Worm (Caenorhabditis elegans) whole organism, midembryonic: Measurements from ENCODE around the gene K11H12.1.

ENCODE experiments used
- T22C8.4 ChIP-seq: fragments of 200-800 bp; sonication (Bioruptor generic); IDR thresholded peaks from 2 replicates; pipeline ENCODE4 v1.3.6; 2022; ENCODE audit warnings: missing genetic modification characterization, missing compliant biosample characterization
- cog-1 ChIP-seq: sonication (generic microtip); optimal IDR thresholded peaks from 2 replicates; lab custom pipeline; 2016; ENCODE audit warnings: missing genetic modification characterization, missing compliant biosample characterization
- flt-1 ChIP-seq: fragments of 200-800 bp; sonication (Bioruptor generic); IDR thresholded peaks from 2 replicates; pipeline ENCODE4 v1.3.6; 2022; ENCODE audit warnings: missing genetic modification characterization, missing compliant biosample characterization
- klf-2 ChIP-seq: fragments of 200-800 bp; sonication (Bioruptor generic); conservative IDR thresholded peaks from 2 replicates; pipeline ENCODE4 v1.3.6; 2022; ENCODE audit warnings: missing genetic modification reagents, missing genetic modification characterization, missing compliant biosample characterization
- med-1 ChIP-seq: sonication (generic microtip); optimal IDR thresholded peaks from 2 replicates; lab custom pipeline; 2017; ENCODE audit warnings: missing genetic modification characterization, mild to moderate bottlenecking, missing compliant biosample characterization, antibody characterized with exemption, missing genetic modification reagents; ENCODE audit not compliant: insufficient read depth
- ref-1 ChIP-seq: fragments of 200-800 bp; sonication (Bioruptor generic); conservative IDR thresholded peaks from 2 replicates; pipeline ENCODE4 v1.3.6; 2022; ENCODE audit warnings: missing genetic modification reagents, missing genetic modification characterization, missing compliant biosample characterization
- tab-1 ChIP-seq: fragments of 200-800 bp; sonication (Bioruptor generic); IDR thresholded peaks from 2 replicates; pipeline ENCODE4 v1.3.6; 2022; ENCODE audit warnings: missing genetic modification characterization, missing compliant biosample characterization
- ztf-23 ChIP-seq: fragments of 200-800 bp; sonication (Bioruptor generic); IDR thresholded peaks from 2 replicates; pipeline ENCODE4 v1.3.6; 2022; ENCODE audit warnings: missing genetic modification reagents, missing genetic modification characterization, missing compliant biosample characterization
- ztf-29 ChIP-seq: fragments of 200-800 bp; sonication (Bioruptor generic); IDR thresholded peaks from 2 replicates; pipeline ENCODE4 v1.3.6; 2022; ENCODE audit warnings: missing genetic modification reagents, missing genetic modification characterization, missing compliant biosample characterization

Gene K11H12.1

ce11 chrIV:653138-653848 is at the start of gene K11H12.1:
Gene K11H12.1 (minus strand): TSS chrIV:653421.
- TF ChIP-seq T22C8.4 (no peak), ref-1 (GFP tag; lab: Robert Waterston, UW) (no peak), ztf-23 (GFP tag; lab: Robert Waterston, UW) (no peak), tab-1 (GFP tag; lab: Robert Waterston, UW) (no peak), flt-1 (no peak), cog-1 (tag; lab: Kevin White, UChicago) (no peak), klf-2 (GFP tag; lab: Robert Waterston, UW) (no peak), ztf-29 (GFP tag; lab: Robert Waterston, UW) (no peak), med-1 (GFP tag; lab: Kevin White, UChicago) (no peak)

ce11 chrIV:698304-698703 is 45.1 kb upstream of the K11H12.1 start, which contains the start of gene Y55F3C.17:
Gene Y55F3C.17 (minus strand): TSS chrIV:698404.
- TF ChIP-seq T22C8.4: no peak
- TF ChIP-seq klf-2 (GFP tag; lab: Robert Waterston, UW): no peak
- no peak for TF ChIP-seq med-1 (GFP tag; lab: Kevin White, UChicago)
- no peak for TF ChIP-seq ztf-29 (GFP tag; lab: Robert Waterston, UW)
- no peak for TF ChIP-seq cog-1 (tag; lab: Kevin White, UChicago)
- no peak for TF ChIP-seq ztf-23 (GFP tag; lab: Robert Waterston, UW)
- no peak for TF ChIP-seq flt-1
- TF ChIP-seq ref-1 (GFP tag; lab: Robert Waterston, UW): no peak
- no peak for TF ChIP-seq tab-1 (GFP tag; lab: Robert Waterston, UW)

- TF ChIP-seq ref-1 (GFP tag; lab: Robert Waterston, UW) (no peak), flt-1 (no peak), med-1 (GFP tag; lab: Kevin White, UChicago) (no peak), ztf-29 (GFP tag; lab: Robert Waterston, UW) (no peak), cog-1 (tag; lab: Kevin White, UChicago) (no peak), T22C8.4 (no peak), tab-1 (GFP tag; lab: Robert Waterston, UW) (no peak), ztf-23 (GFP tag; lab: Robert Waterston, UW) (no peak), klf-2 (GFP tag; lab: Robert Waterston, UW) (no peak)
Measured at ce11 chrIV:684748-685147, 31.5 kb upstream of the K11H12.1 start.

- TF ChIP-seq flt-1: no peak
- TF ChIP-seq ztf-23 (GFP tag; lab: Robert Waterston, UW): no peak
- TF ChIP-seq klf-2 (GFP tag; lab: Robert Waterston, UW): no peak
- no peak for TF ChIP-seq ztf-29 (GFP tag; lab: Robert Waterston, UW)
- no peak for TF ChIP-seq med-1 (GFP tag; lab: Kevin White, UChicago)
- TF ChIP-seq ref-1 (GFP tag; lab: Robert Waterston, UW): no peak
- no peak for TF ChIP-seq cog-1 (tag; lab: Kevin White, UChicago)
- TF ChIP-seq T22C8.4: no peak
- TF ChIP-seq tab-1 (GFP tag; lab: Robert Waterston, UW): no peak
Measured at ce11 chrIV:684197-684596, 31.0 kb upstream of the K11H12.1 start, which contains the start of gene cutl-28. Gene cutl-28 (plus strand): TSS chrIV:684497.

ce11 chrIV:682726-683340 is 29.6 kb upstream of the K11H12.1 start:
- TF ChIP-seq ztf-29 (GFP tag; lab: Robert Waterston, UW): peak; percentile 79
- peak; percentile 53 for TF ChIP-seq med-1 (GFP tag; lab: Kevin White, UChicago)
- peak; percentile 89 for TF ChIP-seq ztf-23 (GFP tag; lab: Robert Waterston, UW)
- TF ChIP-seq ref-1 (GFP tag; lab: Robert Waterston, UW): peak; percentile 75
- peak; percentile 94 for TF ChIP-seq flt-1
- peak; percentile 86 for TF ChIP-seq tab-1 (GFP tag; lab: Robert Waterston, UW)
- TF ChIP-seq cog-1 (tag; lab: Kevin White, UChicago): peak; percentile 40
- TF ChIP-seq klf-2 (GFP tag; lab: Robert Waterston, UW): peak; percentile 88
- TF ChIP-seq T22C8.4: peak; percentile 79

ce11 chrIV:676280-676679 is 23.1 kb upstream of the K11H12.1 start, which contains the start of gene K11H12.5:
Gene K11H12.5 (plus strand): TSS chrIV:676580.
- TF ChIP-seq tab-1 (GFP tag; lab: Robert Waterston, UW): no peak
- TF ChIP-seq cog-1 (tag; lab: Kevin White, UChicago): no peak
- no peak for TF ChIP-seq T22C8.4
- TF ChIP-seq ztf-23 (GFP tag; lab: Robert Waterston, UW): no peak
- TF ChIP-seq med-1 (GFP tag; lab: Kevin White, UChicago): no peak
- TF ChIP-seq ref-1 (GFP tag; lab: Robert Waterston, UW): no peak
- no peak for TF ChIP-seq ztf-29 (GFP tag; lab: Robert Waterston, UW)
- no peak for TF ChIP-seq flt-1
- TF ChIP-seq klf-2 (GFP tag; lab: Robert Waterston, UW): no peak

- TF ChIP-seq ztf-23 (GFP tag; lab: Robert Waterston, UW): no peak
- TF ChIP-seq med-1 (GFP tag; lab: Kevin White, UChicago): no peak
- TF ChIP-seq klf-2 (GFP tag; lab: Robert Waterston, UW): no peak
- no peak for TF ChIP-seq tab-1 (GFP tag; lab: Robert Waterston, UW)
- no peak for TF ChIP-seq ztf-29 (GFP tag; lab: Robert Waterston, UW)
- TF ChIP-seq T22C8.4: no peak
- no peak for TF ChIP-seq ref-1 (GFP tag; lab: Robert Waterston, UW)
- no peak for TF ChIP-seq cog-1 (tag; lab: Kevin White, UChicago)
- TF ChIP-seq flt-1: no peak
Measured at ce11 chrIV:675471-676159, 22.4 kb upstream of the K11H12.1 start, which contains the start of the genes K11H12.4 and K11H12.10. Gene K11H12.4 (minus strand): TSS chrIV:675883. Gene K11H12.10 (plus strand): TSS chrIV:676075.

- no peak for TF ChIP-seq ref-1 (GFP tag; lab: Robert Waterston, UW)
- TF ChIP-seq tab-1 (GFP tag; lab: Robert Waterston, UW): no peak
Measured at ce11 chrIV:673313-673712, 20.1 kb upstream of the K11H12.1 start, which contains the start of gene K11H12.3. Gene K11H12.3 (minus strand): TSS chrIV:673480.
